Worm (Caenorhabditis elegans) whole organism, L4/young adult: Measurements from ENCODE around the gene Y53G8B.2.

Experiments used
- W03F9.2 ChIP-seq: fragments of 150-350 bp; optimal IDR thresholded peaks from 2 replicates; lab custom pipeline; 2014; ENCODE audit warnings: missing biosample characterization, missing genetic modification characterization
- dao-5 ChIP-seq: sonication (generic microtip); optimal IDR thresholded peaks from 2 replicates; lab custom pipeline; 2016; ENCODE audit warnings: missing genotype, missing genetic modification characterization, moderate library complexity, missing compliant biosample characterization
- him-1 ChIP-seq: sonication (generic microtip); optimal IDR thresholded peaks from 2 replicates; lab custom pipeline; 2016; ENCODE audit warnings: missing genotype, missing genetic modification reagents, missing genetic modification characterization, missing compliant biosample characterization

ce11 chrIII:3061289-3061688 lies 42.5 kb downstream of the Y53G8B.2 start:
- no peak for TF ChIP-seq W03F9.2 (tag; lab: Kevin White, UChicago)
- no peak for TF ChIP-seq him-1 (tag; lab: Kevin White, UChicago)
- no peak for TF ChIP-seq dao-5 (tag; lab: Kevin White, UChicago)
